Fruit fly (Drosophila melanogaster): ENCODE data around the gene aop.

Gene aop

dm6 chr2L:2202018-2202852 lies 23.7 kb upstream of the aop start (continued):
- peak; percentile 99 for TF ChIP-seq achi (GFP tag; optimal IDR thresholded peaks at IDR 0.05)
- TF ChIP-seq spab (GFP tag; optimal IDR thresholded peaks at IDR 0.05): peak; percentile 100
- peak; percentile 100 for TF ChIP-seq CG4318 (GFP tag; optimal IDR thresholded peaks at IDR 0.05)
- TF ChIP-seq Hr4 (GFP tag; optimal IDR thresholded peaks at IDR 0.05): peak; percentile 100
- TF ChIP-seq pdm3 (GFP tag; optimal IDR thresholded peaks at IDR 0.05): peak; percentile 100
- peak; percentile 100 for TF ChIP-seq CG6163 (GFP tag; IDR thresholded peaks at IDR 0.05)
- TF ChIP-seq lz (GFP tag; optimal IDR thresholded peaks at IDR 0.05): peak; percentile 100
- TF ChIP-seq CG16779 (tag; optimal IDR thresholded peaks at IDR 0.05): peak; percentile 99
- TF ChIP-seq CG3919 (GFP tag; optimal IDR thresholded peaks at IDR 0.05): peak; percentile 100
- TF ChIP-seq fd85E (GFP tag; optimal IDR thresholded peaks at IDR 0.05): peak; percentile 98
- TF ChIP-seq CG10669 (GFP tag; optimal IDR thresholded peaks at IDR 0.05): peak; percentile 100
- peak; percentile 100 for TF ChIP-seq Lpt (GFP tag; optimal IDR thresholded peaks at IDR 0.05)
- TF ChIP-seq Eip75B (GFP tag; optimal IDR thresholded peaks at IDR 0.05): peak; percentile 100
- TF ChIP-seq CG8119 (GFP tag; IDR thresholded peaks at IDR 0.05): peak; percentile 100
- peak; percentile 100 for TF ChIP-seq OdsH (GFP tag; optimal IDR thresholded peaks at IDR 0.05)
- TF ChIP-seq topi (GFP tag; optimal IDR thresholded peaks at IDR 0.05): peak; percentile 100
- peak; percentile 100 for TF ChIP-seq CG11762 (GFP tag; optimal IDR thresholded peaks at IDR 0.05; ENCODE audit: insufficient read depth)
- TF ChIP-seq CG9139 (GFP tag; optimal IDR thresholded peaks at IDR 0.05): peak; percentile 100
- peak; percentile 100 for TF ChIP-seq CG34406 (GFP tag; optimal IDR thresholded peaks at IDR 0.05)
- TF ChIP-seq CG6276 (GFP tag; optimal IDR thresholded peaks at IDR 0.05): peak; percentile 100
- peak; percentile 100 for TF ChIP-seq net (GFP tag; optimal IDR thresholded peaks at IDR 0.05)
- peak; percentile 100 for TF ChIP-seq Gug (GFP tag; IDR thresholded peaks at IDR 0.05)

- TF ChIP-seq CG6792 (GFP tag; optimal IDR thresholded peaks at IDR 0.05) (peak; percentile 82), dac (GFP tag; optimal IDR thresholded peaks at IDR 0.05) (peak; percentile 89), CG10669 (GFP tag; optimal IDR thresholded peaks at IDR 0.05) (peak; percentile 85), esn (GFP tag; optimal IDR thresholded peaks at IDR 0.05) (peak; percentile 86), CG7368 (GFP tag; optimal IDR thresholded peaks at IDR 0.05) (peak; percentile 72), dsx (GFP tag; optimal IDR thresholded peaks at IDR 0.05; ENCODE audit: poor library complexity, severe bottlenecking) (peak; percentile 83), Eip78C (GFP tag) (peak; percentile 96), Blimp-1 (GFP tag; optimal IDR thresholded peaks at IDR 0.05) (peak; percentile 36), Lpt (GFP tag; optimal IDR thresholded peaks at IDR 0.05) (peak; percentile 78), CG3032 (tag; optimal IDR thresholded peaks at IDR 0.05) (peak; percentile 85), Hr4 (GFP tag; optimal IDR thresholded peaks at IDR 0.05) (peak; percentile 96), Eip93F (GFP tag; optimal IDR thresholded peaks at IDR 0.05) (no peak), fd85E (GFP tag; optimal IDR thresholded peaks at IDR 0.05) (peak; percentile 48), svp (GFP tag) (peak; percentile 93), CG32006 (GFP tag; optimal IDR thresholded peaks at IDR 0.05) (peak; percentile 99), spab (GFP tag; optimal IDR thresholded peaks at IDR 0.05) (peak; percentile 89), CG6854 (GFP tag; optimal IDR thresholded peaks at IDR 0.05) (no peak), Met (GFP tag; optimal IDR thresholded peaks at IDR 0.05) (peak; percentile 83), CG11902 (GFP tag; optimal IDR thresholded peaks at IDR 0.05) (peak; percentile 69), achi (GFP tag; optimal IDR thresholded peaks at IDR 0.05) (peak; percentile 90), CG34406 (GFP tag; optimal IDR thresholded peaks at IDR 0.05) (peak; percentile 83), CG9139 (GFP tag; optimal IDR thresholded peaks at IDR 0.05) (peak; percentile 65), Sox102F (GFP tag; optimal IDR thresholded peaks at IDR 0.05) (peak; percentile 72), CG3919 (GFP tag; optimal IDR thresholded peaks at IDR 0.05) (peak; percentile 92), salr (GFP tag; optimal IDR thresholded peaks at IDR 0.05) (peak; percentile 75 to 99), Ets96B (tag; optimal IDR thresholded peaks at IDR 0.05) (peak; percentile 85), lz (GFP tag; optimal IDR thresholded peaks at IDR 0.05) (peak; percentile 83), fd59A (GFP tag; optimal IDR thresholded peaks at IDR 0.05) (peak; percentile 90), CG4318 (GFP tag; optimal IDR thresholded peaks at IDR 0.05) (peak; percentile 96), CG8319 (GFP tag; optimal IDR thresholded peaks at IDR 0.05) (peak; percentile 66), Eip75B (GFP tag; optimal IDR thresholded peaks at IDR 0.05) (peak; percentile 89), CG6276 (GFP tag; optimal IDR thresholded peaks at IDR 0.05) (peak; percentile 97), cyc (GFP tag; optimal IDR thresholded peaks at IDR 0.05) (peak; percentile 80), CG16779 (tag; optimal IDR thresholded peaks at IDR 0.05) (peak; percentile 91), CG6808 (GFP tag; optimal IDR thresholded peaks at IDR 0.05) (peak; percentile 87), CG11762 (GFP tag; optimal IDR thresholded peaks at IDR 0.05; ENCODE audit: insufficient read depth) (peak; percentile 79), fkh (GFP tag; optimal IDR thresholded peaks at IDR 0.05) (peak; percentile 90), Hr39 (GFP tag; optimal IDR thresholded peaks at IDR 0.05) (peak; percentile 81)
Measured at dm6 chr2L:2201107-2201561, 22.6 kb upstream of the aop start.
